Fruit fly (Drosophila melanogaster) whole organism, embryonic: ENCODE measurements around the gene CG32432.

Experiments
- Ada2b ChIP-seq: fragments of 200-800 bp; sonication (Bioruptor generic); IDR thresholded peaks from 2 replicates; pipeline ENCODE4 v1.3.6; 2022; ENCODE audit warnings: missing biosample characterization, missing genetic modification characterization
- CG11456 ChIP-seq: fragments of 200-800 bp; sonication (Bioruptor generic); IDR thresholded peaks from 3 replicates; pipeline ENCODE4 v1.3.6; 2022; ENCODE audit warnings: missing biosample characterization, missing genetic modification characterization
- CG11504 ChIP-seq: fragments of 200-800 bp; sonication (Bioruptor generic); optimal IDR thresholded peaks from 3 replicates; lab custom pipeline; 2019; ENCODE audit warnings: missing biosample characterization, mild to moderate bottlenecking, missing genetic modification characterization, moderate library complexity
- CG13123 ChIP-seq: fragments of 200-800 bp; sonication (Bioruptor generic); optimal IDR thresholded peaks from 2 replicates; lab custom pipeline; 2016; ENCODE audit warnings: missing biosample characterization, missing genetic modification characterization
- CG15514 ChIP-seq: fragments of 200-800 bp; sonication (Bioruptor generic); optimal IDR thresholded peaks from 3 replicates; lab custom pipeline; 2017; ENCODE audit warnings: missing biosample characterization, missing genetic modification characterization, mild to moderate bottlenecking, moderate library complexity, missing genetic modification reagents
- CG17328 ChIP-seq: fragments of 200-800 bp; sonication (Bioruptor generic); IDR thresholded peaks from 2 replicates; pipeline ENCODE4 v1.3.6; 2022; ENCODE audit warnings: missing biosample characterization, missing genetic modification characterization
- CG17359 ChIP-seq: fragments of 200-800 bp; sonication (Bioruptor generic); optimal IDR thresholded peaks from 3 replicates; lab custom pipeline; 2018; ENCODE audit warnings: missing biosample characterization, mild to moderate bottlenecking, missing genetic modification characterization, moderate library complexity
- CG17361 ChIP-seq: fragments of 200-800 bp; sonication (Bioruptor generic); IDR thresholded peaks from 3 replicates; pipeline ENCODE4 v1.3.6; 2022; ENCODE audit warnings: missing biosample characterization, missing genetic modification characterization
- CG1792 ChIP-seq: fragments of 200-800 bp; sonication (Bioruptor generic); optimal IDR thresholded peaks from 2 replicates; lab custom pipeline; 2016; ENCODE audit warnings: missing biosample characterization, missing genetic modification characterization
- CG18599 ChIP-seq: fragments of 200-800 bp; sonication (Bioruptor generic); optimal IDR thresholded peaks from 3 replicates; lab custom pipeline; 2017; ENCODE audit warnings: missing biosample characterization, missing genetic modification characterization, mild to moderate bottlenecking, moderate library complexity, missing genetic modification reagents
- CG2120 ChIP-seq: fragments of 200-800 bp; sonication (Bioruptor generic); optimal IDR thresholded peaks from 3 replicates; lab custom pipeline; 2016; ENCODE audit warnings: missing biosample characterization, missing genetic modification characterization
- CG32532 ChIP-seq: fragments of 200-800 bp; sonication (Bioruptor generic); IDR thresholded peaks from 2 replicates; pipeline ENCODE4 v1.3.6; 2022; ENCODE audit warnings: missing biosample characterization, missing genetic modification characterization
- CG4707 ChIP-seq: fragments of 200-800 bp; sonication (Bioruptor generic); optimal IDR thresholded peaks from 2 replicates; lab custom pipeline; 2018; ENCODE audit warnings: missing biosample characterization, mild to moderate bottlenecking, missing genetic modification characterization, moderate library complexity
- CG4730 ChIP-seq: fragments of 200-800 bp; sonication (Bioruptor generic); IDR thresholded peaks from 2 replicates; pipeline ENCODE4 v1.3.6; 2022; ENCODE audit warnings: missing biosample characterization, missing genetic modification characterization
- CG4820 ChIP-seq: fragments of 200-800 bp; sonication (Bioruptor generic); optimal IDR thresholded peaks from 3 replicates; lab custom pipeline; 2016; ENCODE audit warnings: missing biosample characterization, missing genetic modification characterization
- CG4854 ChIP-seq: fragments of 200-800 bp; sonication (Bioruptor generic); optimal IDR thresholded peaks from 2 replicates; lab custom pipeline; 2016; ENCODE audit warnings: missing biosample characterization, missing genetic modification characterization, inconsistent platforms
- CG6689 ChIP-seq: fragments of 200-800 bp; sonication (Bioruptor generic); IDR thresholded peaks from 2 replicates; pipeline ENCODE4 v1.3.6; 2022; ENCODE audit warnings: missing biosample characterization, missing genetic modification characterization
- CG8281 ChIP-seq: fragments of 200-800 bp; sonication (Bioruptor generic); optimal IDR thresholded peaks from 2 replicates; lab custom pipeline; 2018; ENCODE audit warnings: missing biosample characterization, mild to moderate bottlenecking, missing genetic modification characterization, moderate library complexity
- CG8478 ChIP-seq: fragments of >200 bp; optimal IDR thresholded peaks from 2 replicates; lab custom pipeline; 2018
- D19B ChIP-seq: fragments of 200-800 bp; sonication (Bioruptor generic); optimal IDR thresholded peaks from 2 replicates; lab custom pipeline; 2017; ENCODE audit warnings: missing biosample characterization, mild to moderate bottlenecking, missing genetic modification characterization
- Ets65A ChIP-seq: fragments of 200-800 bp; sonication (Bioruptor generic); peaks from one replicate; lab custom pipeline; 2016; ENCODE audit warnings: missing biosample characterization, missing genetic modification characterization
- GATAe ChIP-seq: fragments of 200-800 bp; sonication (Bioruptor generic); conservative IDR thresholded peaks from 2 replicates; pipeline ENCODE4 v1.3.6; 2022; ENCODE audit warnings: missing biosample characterization, missing genetic modification characterization
- Hmr ChIP-seq: fragments of 200-800 bp; sonication (Bioruptor generic); optimal IDR thresholded peaks from 3 replicates; lab custom pipeline; 2017; ENCODE audit warnings: mild to moderate bottlenecking, missing biosample characterization, missing genetic modification reagents, missing genetic modification characterization
- Hr51 ChIP-seq, 2 experiments: fragments of 200-800 bp; sonication (Bioruptor generic); optimal IDR thresholded peaks; 2 replicates in 1 of 2; 3 replicates in 1 of 2; lab custom pipeline; 2016 to 2018; ENCODE audit warnings: missing biosample characterization in 2 of 2, missing genetic modification characterization in 2 of 2, mild to moderate bottlenecking in 1 of 2, moderate library complexity in 1 of 2
- MESR4 ChIP-seq: fragments of 200-800 bp; sonication (Bioruptor generic); optimal IDR thresholded peaks from 2 replicates; lab custom pipeline; 2018; ENCODE audit warnings: missing biosample characterization, mild to moderate bottlenecking, missing genetic modification characterization, moderate library complexity
- Meics ChIP-seq: fragments of 200-800 bp; sonication (Bioruptor generic); optimal IDR thresholded peaks from 2 replicates; lab custom pipeline; 2017; ENCODE audit warnings: missing biosample characterization, mild to moderate bottlenecking, missing genetic modification characterization
- NfI ChIP-seq: fragments of 200-800 bp; sonication (Bioruptor generic); optimal IDR thresholded peaks from 3 replicates; lab custom pipeline; 2018; ENCODE audit warnings: missing biosample characterization, mild to moderate bottlenecking, missing genetic modification characterization, moderate library complexity
- Ptx1 ChIP-seq: fragments of 200-800 bp; sonication (Bioruptor generic); IDR thresholded peaks from 2 replicates; pipeline ENCODE4 v1.3.6; 2022; ENCODE audit warnings: missing biosample characterization, missing genetic modification characterization
- Stat92E ChIP-seq, 3 experiments: fragments of >200 bp in 2 of 3; fragments of 200-800 bp in 1 of 3; sonication (Bioruptor generic) in 1 of 3; optimal IDR thresholded peaks; 2 replicates each; lab custom pipeline; 2017 to 2019; ENCODE audit warnings: missing biosample characterization in 3 of 3, missing genetic modification characterization in 3 of 3, mild to moderate bottlenecking in 1 of 3, moderate library complexity in 1 of 3
- az2 ChIP-seq: fragments of 200-800 bp; sonication (Bioruptor generic); optimal IDR thresholded peaks from 3 replicates; lab custom pipeline; 2016; ENCODE audit warnings: missing biosample characterization, missing genetic modification characterization
- cwo ChIP-seq: fragments of 200-800 bp; sonication (Bioruptor generic); optimal IDR thresholded peaks from 3 replicates; lab custom pipeline; 2017; ENCODE audit warnings: missing biosample characterization, missing genetic modification characterization, mild to moderate bottlenecking, moderate library complexity, missing genetic modification reagents
- danr ChIP-seq: fragments of 200-800 bp; sonication (Bioruptor generic); IDR thresholded peaks from 2 replicates; pipeline ENCODE4 v1.3.6; 2022; ENCODE audit warnings: missing biosample characterization, missing genetic modification characterization
- dysf ChIP-seq: fragments of 200-800 bp; sonication (Bioruptor generic); IDR thresholded peaks from 3 replicates; pipeline ENCODE4 v1.3.6; 2022; ENCODE audit warnings: missing biosample characterization, missing genetic modification characterization
- esg ChIP-seq: fragments of 200-800 bp; sonication (Bioruptor generic); conservative IDR thresholded peaks from 2 replicates; pipeline ENCODE4 v1.3.6; 2022; ENCODE audit warnings: missing biosample characterization, missing genetic modification characterization
- exex ChIP-seq: fragments of 200-800 bp; sonication (Bioruptor generic); optimal IDR thresholded peaks from 4 replicates; lab custom pipeline; 2018; ENCODE audit warnings: missing biosample characterization, mild to moderate bottlenecking, missing genetic modification characterization, moderate library complexity
- fd102C ChIP-seq: fragments of 200-800 bp; sonication (Bioruptor generic); optimal IDR thresholded peaks from 2 replicates; lab custom pipeline; 2018; ENCODE audit warnings: missing biosample characterization, mild to moderate bottlenecking, missing genetic modification characterization, moderate library complexity
- gem ChIP-seq: fragments of 200-800 bp; sonication (Bioruptor generic); optimal IDR thresholded peaks from 2 replicates; lab custom pipeline; 2019; ENCODE audit warnings: missing biosample characterization, mild to moderate bottlenecking, missing genetic modification characterization, moderate library complexity
- kay ChIP-seq: fragments of 200-800 bp; sonication (Bioruptor generic); optimal IDR thresholded peaks from 2 replicates; lab custom pipeline; 2016; ENCODE audit warnings: missing biosample characterization, missing genetic modification characterization
- lab ChIP-seq: fragments of 200-800 bp; sonication (Bioruptor generic); optimal IDR thresholded peaks from 3 replicates; lab custom pipeline; 2017; ENCODE audit warnings: missing biosample characterization, missing genetic modification characterization, mild to moderate bottlenecking, moderate library complexity, missing genetic modification reagents
- mirr ChIP-seq: fragments of 200-800 bp; sonication (Bioruptor generic); optimal IDR thresholded peaks from 3 replicates; lab custom pipeline; 2018; ENCODE audit warnings: missing biosample characterization, mild to moderate bottlenecking, missing genetic modification characterization
- psq ChIP-seq: fragments of 200-800 bp; sonication (Bioruptor generic); optimal IDR thresholded peaks from 2 replicates; lab custom pipeline; 2017; ENCODE audit warnings: missing biosample characterization, missing genetic modification characterization
- pum ChIP-seq: fragments of 200-800 bp; sonication (Bioruptor generic); optimal IDR thresholded peaks from 2 replicates; lab custom pipeline; 2016; ENCODE audit warnings: missing biosample characterization, missing genetic modification characterization
- row ChIP-seq: fragments of 200-800 bp; sonication (Bioruptor generic); IDR thresholded peaks from 3 replicates; pipeline ENCODE4 v1.3.6; 2022; ENCODE audit warnings: missing biosample characterization, missing genetic modification characterization
- sens ChIP-seq: fragments of 200-800 bp; sonication (Bioruptor generic); peaks from one replicate; lab custom pipeline; 2016; ENCODE audit warnings: missing biosample characterization, missing genetic modification characterization
- sqz ChIP-seq: fragments of 200-800 bp; sonication (Bioruptor generic); optimal IDR thresholded peaks from 3 replicates; lab custom pipeline; 2018; ENCODE audit warnings: missing biosample characterization, mild to moderate bottlenecking, missing genetic modification characterization
- tup ChIP-seq: fragments of 200-800 bp; sonication (Bioruptor generic); optimal IDR thresholded peaks from 2 replicates; lab custom pipeline; 2016; ENCODE audit warnings: missing biosample characterization, mild to moderate bottlenecking, missing genetic modification characterization, moderate library complexity

Gene CG32432

DNA sequence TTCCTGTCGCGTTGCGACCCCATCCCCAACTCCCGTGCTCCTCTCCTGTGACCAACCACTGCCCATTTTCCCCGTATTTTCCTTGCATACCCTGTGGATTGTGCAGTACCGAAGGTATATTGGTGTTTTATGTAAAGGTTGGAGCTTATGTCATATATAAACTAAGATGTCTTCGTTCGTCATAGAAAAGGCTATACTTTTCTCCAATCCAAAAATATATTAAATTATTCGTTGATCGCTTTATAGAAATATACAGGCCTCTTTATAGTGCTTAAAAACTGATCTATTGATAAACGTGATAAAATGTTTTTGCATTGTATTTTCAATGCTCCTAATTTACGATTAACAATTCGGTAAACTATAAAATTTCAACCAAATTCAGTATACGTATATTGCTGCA is 16.0 kb downstream of the CG32432 start:
- TF ChIP-seq CG2120 (GFP tag; lab: Kevin White, UChicago) (peak; percentile 22), CG18599 (GFP tag; lab: Kevin White, UChicago) (peak; percentile 57), sens (GFP tag; lab: Kevin White, UChicago) (peak; percentile 60), CG17328 (GFP tag; lab: Robert Waterston, UW) (no peak), az2 (GFP tag; lab: Kevin White, UChicago) (no peak), D19B (peak; percentile 65), kay (GFP tag; lab: Kevin White, UChicago) (no peak), row (GFP tag; lab: Robert Waterston, UW) (0 out of 3 replicates have a peak, but pooled peaks have one; percentile 20), CG11504 (peak; percentile 29), lab (GFP tag; lab: Kevin White, UChicago) (peak; percentile 2), CG1792 (GFP tag; lab: Kevin White, UChicago) (no peak), CG17361 (GFP tag; lab: Robert Waterston, UW) (no peak), Hmr (GFP tag; lab: Kevin White, UChicago) (peak; percentile 17), Hr51 (GFP tag; optimal IDR thresholded peaks at IDR 0.05; lab: Kevin White, UChicago) (peak in 1 of 2 experiments; percentile 6), CG4707 (GFP tag; lab: Kevin White, UChicago) (no peak), gem (peak; percentile 20)

DNA sequence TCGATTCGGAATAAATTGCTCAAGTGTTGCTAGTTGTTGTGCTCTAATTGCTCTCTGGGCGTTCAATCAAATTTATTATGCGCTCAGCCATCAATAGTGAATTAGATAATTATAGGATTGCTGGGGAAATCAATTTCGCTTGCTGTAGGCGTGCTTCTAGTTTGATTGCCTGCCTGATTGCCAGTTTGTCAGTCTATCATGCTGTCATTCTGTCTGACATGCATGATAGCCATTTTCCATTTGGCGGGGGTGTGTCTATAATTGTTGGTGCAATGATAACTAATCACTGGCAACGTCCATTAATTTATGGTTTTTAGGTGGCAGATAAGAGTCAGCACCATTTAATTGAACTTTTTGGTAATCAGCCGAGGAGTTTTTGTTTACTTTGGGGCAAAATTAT is 27.4 kb downstream of the CG32432 start:
- no peak for TF ChIP-seq Hmr (GFP tag; lab: Kevin White, UChicago)
- TF ChIP-seq exex = peak; percentile 43
- TF ChIP-seq CG13123 (GFP tag; lab: Kevin White, UChicago) = no peak
- no peak for TF ChIP-seq CG4854 (GFP tag; lab: Kevin White, UChicago)
- no peak for TF ChIP-seq sqz (GFP tag; lab: Kevin White, UChicago)
- TF ChIP-seq CG4730 = no peak
- no peak for TF ChIP-seq MESR4 (GFP tag; lab: Kevin White, UChicago)
- no peak for TF ChIP-seq tup (GFP tag; lab: Kevin White, UChicago)
- no peak for TF ChIP-seq danr (GFP tag; lab: Robert Waterston, UW)
- no peak for TF ChIP-seq sens (GFP tag; lab: Kevin White, UChicago)
- no peak for TF ChIP-seq pum (GFP tag; lab: Kevin White, UChicago)
- TF ChIP-seq CG8281 (tag; lab: Kevin White, UChicago) = peak; percentile 97
- TF ChIP-seq CG32532 (GFP tag; lab: Robert Waterston, UW) = no peak
- peak; percentile 25 for TF ChIP-seq lab (GFP tag; lab: Kevin White, UChicago)
- peak; percentile 20 for TF ChIP-seq mirr (GFP tag; lab: Kevin White, UChicago)

DNA sequence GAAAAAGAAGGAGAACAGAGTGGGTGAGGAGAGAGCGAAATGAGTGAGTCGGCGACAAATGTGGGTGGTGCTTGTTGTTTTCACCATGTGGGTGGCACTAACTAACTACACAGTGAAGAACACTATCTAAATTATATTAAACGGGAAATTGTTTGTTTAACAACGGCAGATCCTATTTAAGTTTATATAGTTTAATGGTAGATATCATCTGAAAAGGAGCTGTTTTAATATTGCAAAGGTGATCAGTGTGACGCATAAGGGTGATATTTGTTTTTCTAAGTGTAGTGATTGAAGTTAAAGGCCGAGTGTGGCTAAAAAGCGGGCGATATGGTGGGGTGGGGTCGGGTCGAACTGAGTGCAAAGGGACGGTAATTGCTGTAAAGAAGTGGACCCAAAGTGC is 36.4 kb downstream of the CG32432 start:
- peak; percentile 48; the same call in 1 of the 3 replicates for TF ChIP-seq dysf
- TF ChIP-seq CG11456 (GFP tag; lab: Robert Waterston, UW) = peak; percentile 61; the same call in 1 of the 3 replicates
- peak; percentile 44 for TF ChIP-seq sens (GFP tag; lab: Kevin White, UChicago)
- TF ChIP-seq row (GFP tag; lab: Robert Waterston, UW) = 0 out of 3 replicates have a peak, but pooled peaks have one; percentile 26
- TF ChIP-seq CG8478 = no peak
- TF ChIP-seq Meics (GFP tag; lab: Kevin White, UChicago) = peak; percentile 0
- TF ChIP-seq esg = no peak
- no peak for TF ChIP-seq Stat92E (GFP tag; optimal IDR thresholded peaks at IDR 0.05; lab: Kevin White, UChicago)
- TF ChIP-seq Ptx1 = 0 out of 2 replicates have a peak, but pooled peaks have one; percentile 39
- peak; percentile 17 for TF ChIP-seq CG15514
- peak; percentile 28 for TF ChIP-seq cwo (GFP tag; lab: Kevin White, UChicago)
- peak; percentile 62 for TF ChIP-seq lab (GFP tag; lab: Kevin White, UChicago)
- peak; percentile 79 for TF ChIP-seq Ets65A (GFP tag; lab: Kevin White, UChicago)
- TF ChIP-seq NfI (GFP tag; lab: Kevin White, UChicago) = peak; percentile 13
- TF ChIP-seq CG6689 = 0 out of 2 replicates have a peak, but pooled peaks have one; percentile 28
- TF ChIP-seq psq (GFP tag; lab: Kevin White, UChicago) = no peak
- peak; percentile 24 for TF ChIP-seq Hmr (GFP tag; lab: Kevin White, UChicago)
- TF ChIP-seq CG18599 (GFP tag; lab: Kevin White, UChicago) = peak; percentile 70
- TF ChIP-seq CG4820 (GFP tag; lab: Kevin White, UChicago) = no peak
- TF ChIP-seq fd102C (GFP tag; lab: Kevin White, UChicago) = no peak
- TF ChIP-seq Ada2b (GFP tag; lab: Robert Waterston, UW) = peak; percentile 32; the same call in 1 of the 2 replicates
- TF ChIP-seq CG17359 (tag; lab: Kevin White, UChicago) = no peak
- 0 out of 2 replicates have a peak, but pooled peaks have one; percentile 12 for TF ChIP-seq GATAe
